Fruit fly (Drosophila melanogaster): ENCODE measurements around the gene Cdc16.

The Cdc16 gene

DNA sequence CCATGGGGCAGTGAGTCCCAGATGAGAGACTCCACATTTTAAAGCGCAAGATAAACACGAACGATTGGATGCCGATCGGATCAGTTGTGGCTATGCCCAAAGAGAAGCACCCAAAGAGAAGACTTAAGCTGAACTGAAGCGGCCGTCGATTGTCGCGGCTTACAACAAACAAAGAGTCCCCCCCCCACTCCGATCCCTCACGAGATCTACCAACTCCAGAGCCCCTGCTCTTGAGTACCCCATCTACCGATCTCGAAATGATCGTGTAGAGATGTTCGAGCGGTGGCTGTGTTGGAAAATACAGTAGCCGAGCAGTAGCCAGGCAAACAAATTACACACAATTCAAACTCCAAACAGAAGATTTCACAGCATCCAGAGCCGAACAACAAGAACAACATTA lies 44.7 kb downstream of the Cdc16 start:
- TF ChIP-seq CG6163 (GFP tag; IDR thresholded peaks at IDR 0.05) (0 out of 3 replicates have a peak, but pooled peaks have one; percentile 15), CG4318 (GFP tag; optimal IDR thresholded peaks at IDR 0.05) (no peak), Sox14 (GFP tag; optimal IDR thresholded peaks at IDR 0.05) (peak; percentile 5), Hr4 (GFP tag; optimal IDR thresholded peaks at IDR 0.05) (no peak), ss (GFP tag; optimal IDR thresholded peaks at IDR 0.05) (peak in 1 of 2 experiments; percentile 9)

DNA sequence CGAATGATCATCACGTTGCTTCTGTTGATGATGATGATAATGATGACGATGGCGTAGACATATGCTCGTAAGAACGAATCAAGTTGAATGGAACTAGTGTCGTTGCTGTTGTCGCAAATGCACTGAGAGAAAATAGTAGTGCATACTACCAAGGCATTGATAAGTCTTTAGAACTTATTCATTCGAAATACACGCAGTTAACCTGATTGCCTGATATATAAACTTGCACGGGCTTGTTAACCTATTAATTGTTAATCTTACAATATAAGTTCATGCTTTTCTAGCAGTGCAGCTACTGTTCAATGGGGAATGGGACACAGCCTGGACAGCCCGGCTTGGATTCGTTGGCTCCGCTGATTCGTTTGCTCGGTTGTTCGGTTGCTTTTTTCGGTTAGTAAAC lies 45.3 kb downstream of the Cdc16 start:
- no peak for TF ChIP-seq vri (GFP tag; optimal IDR thresholded peaks at IDR 0.05)
- peak; percentile 98 for TF ChIP-seq Ets96B (tag; optimal IDR thresholded peaks at IDR 0.05)
- TF ChIP-seq Hr4 (GFP tag; optimal IDR thresholded peaks at IDR 0.05): peak; percentile 94
- peak; percentile 96 for TF ChIP-seq CG15336 (GFP tag; IDR thresholded peaks at IDR 0.05)
- peak; percentile 97 for TF ChIP-seq CG10631 (GFP tag; optimal IDR thresholded peaks at IDR 0.05)
- peak; percentile 92 for TF ChIP-seq net (GFP tag; optimal IDR thresholded peaks at IDR 0.05)
- peak; percentile 92 for TF ChIP-seq CG16779 (tag; optimal IDR thresholded peaks at IDR 0.05)
- peak; percentile 72 for TF ChIP-seq lz (GFP tag; optimal IDR thresholded peaks at IDR 0.05)
- TF ChIP-seq CG3919 (GFP tag; optimal IDR thresholded peaks at IDR 0.05): peak; percentile 96
- peak; percentile 71 for TF ChIP-seq topi (GFP tag; optimal IDR thresholded peaks at IDR 0.05)
- peak; percentile 92 for TF ChIP-seq CG9139 (GFP tag; optimal IDR thresholded peaks at IDR 0.05)
- TF ChIP-seq eg (GFP tag; IDR thresholded peaks at IDR 0.05): peak; percentile 96
- peak; percentile 93 for TF ChIP-seq OdsH (GFP tag; optimal IDR thresholded peaks at IDR 0.05)
- no peak for TF ChIP-seq CG6854 (GFP tag; optimal IDR thresholded peaks at IDR 0.05)
- TF ChIP-seq CG6163 (GFP tag; IDR thresholded peaks at IDR 0.05): peak; percentile 97
- TF ChIP-seq CG8119 (GFP tag; IDR thresholded peaks at IDR 0.05): peak; percentile 95
- peak; percentile 51 for TF ChIP-seq CG31627 (GFP tag; optimal IDR thresholded peaks at IDR 0.05)
- no peak for TF ChIP-seq Eip93F (GFP tag; optimal IDR thresholded peaks at IDR 0.05)
- peak; percentile 95 for TF ChIP-seq CG6808 (GFP tag; optimal IDR thresholded peaks at IDR 0.05)
- TF ChIP-seq Eip75B (GFP tag; optimal IDR thresholded peaks at IDR 0.05): peak; percentile 94
- peak; percentile 55 for TF ChIP-seq Hr39 (GFP tag; optimal IDR thresholded peaks at IDR 0.05)
- TF ChIP-seq Ets21C (GFP tag; optimal IDR thresholded peaks at IDR 0.05): peak; percentile 21
- TF ChIP-seq CG11294 (GFP tag; IDR thresholded peaks at IDR 0.05): peak; percentile 83
- TF ChIP-seq Smox (GFP tag; optimal IDR thresholded peaks at IDR 0.05): peak; percentile 41
- peak; percentile 90 to 97 for TF ChIP-seq salr (GFP tag; optimal IDR thresholded peaks at IDR 0.05)
- TF ChIP-seq CG8632 (GFP tag; optimal IDR thresholded peaks at IDR 0.05): peak; percentile 85
- peak; percentile 67 for TF ChIP-seq esn (GFP tag; optimal IDR thresholded peaks at IDR 0.05)
- peak; percentile 95 for TF ChIP-seq Sox14 (GFP tag; optimal IDR thresholded peaks at IDR 0.05)
- peak; percentile 64 for TF ChIP-seq Sox15 (GFP tag; optimal IDR thresholded peaks at IDR 0.05)
- TF ChIP-seq CG7368 (GFP tag; optimal IDR thresholded peaks at IDR 0.05): peak; percentile 91
- TF ChIP-seq cyc (GFP tag; optimal IDR thresholded peaks at IDR 0.05): peak; percentile 62
- peak; percentile 90 for TF ChIP-seq Gug (GFP tag; IDR thresholded peaks at IDR 0.05)
- TF ChIP-seq acj6 (GFP tag; optimal IDR thresholded peaks at IDR 0.05): peak; percentile 92
- TF ChIP-seq CG1621 (tag; optimal IDR thresholded peaks at IDR 0.05): peak; percentile 98
- peak; percentile 97 for TF ChIP-seq CG32006 (GFP tag; optimal IDR thresholded peaks at IDR 0.05)
- peak; percentile 60 for TF ChIP-seq fd85E (GFP tag; optimal IDR thresholded peaks at IDR 0.05)
- peak; percentile 93 for TF ChIP-seq dac (GFP tag; optimal IDR thresholded peaks at IDR 0.05)
- TF ChIP-seq pdm3 (GFP tag; optimal IDR thresholded peaks at IDR 0.05): peak; percentile 93
- no peak for TF ChIP-seq Blimp-1 (GFP tag; optimal IDR thresholded peaks at IDR 0.05)
- TF ChIP-seq ss (GFP tag; optimal IDR thresholded peaks at IDR 0.05): peak; percentile 96
- peak; percentile 86 for TF ChIP-seq CG6792 (GFP tag; optimal IDR thresholded peaks at IDR 0.05)
- TF ChIP-seq CG34406 (GFP tag; optimal IDR thresholded peaks at IDR 0.05): peak; percentile 84
- TF ChIP-seq Eip78C (GFP tag): peak; percentile 98
- peak; percentile 70 for TF ChIP-seq CG11902 (GFP tag; optimal IDR thresholded peaks at IDR 0.05)
- TF ChIP-seq fkh (GFP tag; optimal IDR thresholded peaks at IDR 0.05): peak; percentile 33
- TF ChIP-seq CG11762 (GFP tag; optimal IDR thresholded peaks at IDR 0.05; ENCODE audit: insufficient read depth): peak; percentile 89
- peak; percentile 90 for TF ChIP-seq CG4318 (GFP tag; optimal IDR thresholded peaks at IDR 0.05)
- TF ChIP-seq CG10669 (GFP tag; optimal IDR thresholded peaks at IDR 0.05): peak; percentile 97
- TF ChIP-seq CG8319 (GFP tag; optimal IDR thresholded peaks at IDR 0.05): peak; percentile 79

Data from whole organism, prepupa.